Fruit fly (Drosophila melanogaster) whole organism, adult: Measurements from ENCODE around the gene CG10943.

Source experiments
- CG11617 ChIP-seq: fragments of 200-800 bp; sonication (Bioruptor generic); optimal IDR thresholded peaks from 2 replicates; lab custom pipeline; 2017; ENCODE audit warnings: mild to moderate bottlenecking, missing biosample characterization, missing genetic modification reagents, missing genetic modification characterization
- CG12768 ChIP-seq: fragments of 200-800 bp; sonication (Bioruptor generic); optimal IDR thresholded peaks from 2 replicates; lab custom pipeline; 2017; ENCODE audit warnings: missing biosample characterization, missing genetic modification characterization, mild to moderate bottlenecking, moderate library complexity, missing genetic modification reagents
- CG33017 ChIP-seq: fragments of 200-800 bp; sonication (Bioruptor generic); optimal IDR thresholded peaks from 2 replicates; lab custom pipeline; 2018; ENCODE audit warnings: missing biosample characterization, mild to moderate bottlenecking, missing genetic modification characterization, moderate library complexity
- CG7101 ChIP-seq: fragments of 200-800 bp; sonication (Bioruptor generic); optimal IDR thresholded peaks from 2 replicates; lab custom pipeline; 2018; ENCODE audit warnings: missing biosample characterization, mild to moderate bottlenecking, missing genetic modification characterization, moderate library complexity
- Clk ChIP-seq: fragments of 200-800 bp; sonication (Bioruptor generic); optimal IDR thresholded peaks from 2 replicates; lab custom pipeline; 2017; ENCODE audit warnings: missing biosample characterization, missing genetic modification characterization
- cnc ChIP-seq, 2 experiments: fragments of >200 bp; optimal IDR thresholded peaks; 2 replicates each; lab custom pipeline; 2017
- kay ChIP-seq: fragments of 200-800 bp; sonication (Bioruptor generic); peaks from one replicate; lab custom pipeline; 2016; ENCODE audit warnings: missing biosample characterization, missing genetic modification characterization, borderline replicate concordance
- ovo ChIP-seq: fragments of 200-800 bp; sonication (Bioruptor generic); optimal IDR thresholded peaks from 2 replicates; lab custom pipeline; 2016; ENCODE audit warnings: missing biosample characterization, missing genetic modification characterization
- tj ChIP-seq: fragments of 200-800 bp; sonication (Bioruptor generic); optimal IDR thresholded peaks from 3 replicates; lab custom pipeline; 2017; ENCODE audit warnings: missing biosample characterization, mild to moderate bottlenecking, missing genetic modification characterization, moderate library complexity

dm6 chr3L:12831290-12831952 is 31.3 kb downstream of the CG10943 start:
- TF ChIP-seq kay (GFP tag; lab: Kevin White, UChicago) (no peak), Clk (GFP tag; lab: Kevin White, UChicago) (no peak), CG12768 (GFP tag; lab: Kevin White, UChicago) (no peak), cnc (optimal IDR thresholded peaks at IDR 0.05; lab: Kevin White, UChicago) (no peak), CG11617 (GFP tag; lab: Kevin White, UChicago) (no peak), CG7101 (tag; lab: Kevin White, UChicago) (no peak), tj (no peak), ovo (GFP tag; lab: Kevin White, UChicago) (no peak), CG33017 (no peak)
